Fruit fly (Drosophila melanogaster) whole organism, embryonic: Measurements from ENCODE around the gene MtnD.

ENCODE experiments used
- Asciz ChIP-seq: fragments of 200-800 bp; sonication (Bioruptor generic); optimal IDR thresholded peaks from 2 replicates; lab custom pipeline; 2017; ENCODE audit warnings: missing biosample characterization, mild to moderate bottlenecking, missing genetic modification characterization, missing genetic modification reagents
- Atf6 ChIP-seq: fragments of 200-800 bp; sonication (Bioruptor generic); IDR thresholded peaks from 2 replicates; pipeline ENCODE4 v1.3.6; 2022; ENCODE audit warnings: missing biosample characterization, missing genetic modification characterization
- B-H1 ChIP-seq: fragments of 200-800 bp; sonication (Bioruptor generic); IDR thresholded peaks from 3 replicates; pipeline ENCODE4 v1.3.6; 2022; ENCODE audit warnings: missing biosample characterization, missing genetic modification characterization
- CG10147 ChIP-seq: fragments of 200-800 bp; sonication (Bioruptor generic); optimal IDR thresholded peaks from 2 replicates; lab custom pipeline; 2019; ENCODE audit warnings: missing biosample characterization, mild to moderate bottlenecking, missing genetic modification characterization, moderate library complexity
- CG11085 ChIP-seq: fragments of 200-800 bp; sonication (Bioruptor generic); IDR thresholded peaks from 2 replicates; pipeline ENCODE4 v1.3.6; 2022; ENCODE audit warnings: missing biosample characterization, missing genetic modification characterization
- CG12071 ChIP-seq: fragments of 200-800 bp; sonication (Bioruptor generic); optimal IDR thresholded peaks from 3 replicates; lab custom pipeline; 2018; ENCODE audit warnings: missing biosample characterization, mild to moderate bottlenecking, missing genetic modification characterization
- CG1233 ChIP-seq: fragments of 200-800 bp; sonication (Bioruptor generic); optimal IDR thresholded peaks from 4 replicates; lab custom pipeline; 2018; ENCODE audit warnings: missing biosample characterization, mild to moderate bottlenecking, missing genetic modification characterization
- CG12769 ChIP-seq: fragments of 200-800 bp; sonication (Bioruptor generic); optimal IDR thresholded peaks from 2 replicates; lab custom pipeline; 2019; ENCODE audit warnings: missing biosample characterization, mild to moderate bottlenecking, missing genetic modification characterization, moderate library complexity
- CG12942 ChIP-seq: fragments of 200-800 bp; sonication (Bioruptor generic); optimal IDR thresholded peaks from 3 replicates; lab custom pipeline; 2016; ENCODE audit warnings: missing biosample characterization, missing genetic modification characterization
- CG15269 ChIP-seq: fragments of 200-800 bp; sonication (Bioruptor generic); optimal IDR thresholded peaks from 2 replicates; lab custom pipeline; 2018; ENCODE audit warnings: missing biosample characterization, mild to moderate bottlenecking, missing genetic modification characterization, moderate library complexity
- CG1529 ChIP-seq: fragments of 200-800 bp; sonication (Bioruptor generic); optimal IDR thresholded peaks from 3 replicates; lab custom pipeline; 2018; ENCODE audit warnings: missing biosample characterization, missing genetic modification characterization
- CG15514 ChIP-seq: fragments of 200-800 bp; sonication (Bioruptor generic); optimal IDR thresholded peaks from 3 replicates; lab custom pipeline; 2017; ENCODE audit warnings: missing biosample characterization, missing genetic modification characterization, mild to moderate bottlenecking, moderate library complexity, missing genetic modification reagents
- CG15696 ChIP-seq: fragments of 200-800 bp; sonication (Bioruptor generic); optimal IDR thresholded peaks from 2 replicates; lab custom pipeline; 2019; ENCODE audit warnings: missing biosample characterization, mild to moderate bottlenecking, missing genetic modification characterization, moderate library complexity
- CG16815 ChIP-seq: fragments of 200-800 bp; sonication (Bioruptor generic); optimal IDR thresholded peaks from 3 replicates; lab custom pipeline; 2017; ENCODE audit warnings: missing biosample characterization, mild to moderate bottlenecking, missing genetic modification characterization
- CG17359 ChIP-seq: fragments of 200-800 bp; sonication (Bioruptor generic); optimal IDR thresholded peaks from 3 replicates; lab custom pipeline; 2018; ENCODE audit warnings: missing biosample characterization, mild to moderate bottlenecking, missing genetic modification characterization, moderate library complexity
- CG18262 ChIP-seq: fragments of 200-800 bp; optimal IDR thresholded peaks from 3 replicates; lab custom pipeline; 2019; ENCODE audit warnings: missing biosample characterization, mild to moderate bottlenecking, missing genetic modification characterization, moderate library complexity
- CG1832 ChIP-seq: fragments of 200-800 bp; sonication (Bioruptor generic); optimal IDR thresholded peaks from 2 replicates; lab custom pipeline; 2017; ENCODE audit warnings: missing biosample characterization, mild to moderate bottlenecking, missing genetic modification characterization, inconsistent platforms
- CG2712 ChIP-seq: fragments of 200-800 bp; optimal IDR thresholded peaks from 3 replicates; lab custom pipeline; 2019; ENCODE audit warnings: missing biosample characterization, mild to moderate bottlenecking, missing genetic modification characterization, moderate library complexity
- CG2889 ChIP-seq: fragments of 200-800 bp; sonication (Bioruptor generic); IDR thresholded peaks from 3 replicates; pipeline ENCODE4 v1.3.6; 2022; ENCODE audit warnings: missing biosample characterization, missing genetic modification characterization
- CG4404 ChIP-seq: fragments of 200-800 bp; sonication (Bioruptor generic); IDR thresholded peaks from 2 replicates; pipeline ENCODE4 v1.3.6; 2022; ENCODE audit warnings: missing biosample characterization, missing genetic modification characterization
- CG4730 ChIP-seq: fragments of 200-800 bp; sonication (Bioruptor generic); IDR thresholded peaks from 2 replicates; pipeline ENCODE4 v1.3.6; 2022; ENCODE audit warnings: missing biosample characterization, missing genetic modification characterization
- CG6689 ChIP-seq: fragments of 200-800 bp; sonication (Bioruptor generic); IDR thresholded peaks from 2 replicates; pipeline ENCODE4 v1.3.6; 2022; ENCODE audit warnings: missing biosample characterization, missing genetic modification characterization
- CG8944 ChIP-seq: fragments of 200-800 bp; sonication (Bioruptor generic); optimal IDR thresholded peaks from 3 replicates; lab custom pipeline; 2016; ENCODE audit warnings: missing biosample characterization, missing genetic modification characterization
- Dbx ChIP-seq: fragments of 200-800 bp; sonication (Bioruptor generic); IDR thresholded peaks from 3 replicates; pipeline ENCODE4 v1.3.6; 2022; ENCODE audit warnings: missing biosample characterization, missing genetic modification characterization
- Dip3 ChIP-seq: fragments of 200-800 bp; sonication (Bioruptor generic); optimal IDR thresholded peaks from 3 replicates; lab custom pipeline; 2016; ENCODE audit warnings: missing biosample characterization, missing genetic modification characterization
- Dref ChIP-seq: fragments of 200-800 bp; sonication (Bioruptor generic); IDR thresholded peaks from 2 replicates; pipeline ENCODE4 v1.3.6; 2022; ENCODE audit warnings: missing biosample characterization, missing genetic modification characterization
- Gug ChIP-seq: fragments of 200-800 bp; sonication (Bioruptor generic); IDR thresholded peaks from 4 replicates; pipeline ENCODE4 v1.3.6; 2022; ENCODE audit warnings: missing biosample characterization, missing genetic modification characterization
- HHEX ChIP-seq: fragments of 200-800 bp; sonication (Bioruptor generic); optimal IDR thresholded peaks from 3 replicates; lab custom pipeline; 2017; ENCODE audit warnings: missing biosample characterization, mild to moderate bottlenecking, missing genetic modification characterization, missing genetic modification reagents
- NK7.1 ChIP-seq: fragments of 200-800 bp; sonication (Bioruptor generic); optimal IDR thresholded peaks from 3 replicates; lab custom pipeline; 2016; ENCODE audit warnings: missing biosample characterization, missing genetic modification characterization
- TFAM ChIP-seq: fragments of 200-800 bp; sonication (Bioruptor generic); optimal IDR thresholded peaks from 2 replicates; lab custom pipeline; 2017; ENCODE audit warnings: missing biosample characterization, missing genetic modification characterization, inconsistent platforms
- Usf ChIP-seq: fragments of 200-800 bp; sonication (Bioruptor generic); optimal IDR thresholded peaks from 2 replicates; lab custom pipeline; 2017; ENCODE audit warnings: missing genotype, missing biosample characterization, missing genetic modification characterization
- ac ChIP-seq: fragments of 200-800 bp; sonication (Bioruptor generic); optimal IDR thresholded peaks from 3 replicates; lab custom pipeline; 2017; ENCODE audit warnings: missing biosample characterization, mild to moderate bottlenecking, missing genetic modification characterization
- al ChIP-seq: fragments of 200-800 bp; sonication (Bioruptor generic); IDR thresholded peaks from 2 replicates; pipeline ENCODE4 v1.3.6; 2022; ENCODE audit warnings: missing biosample characterization, missing genetic modification characterization
- en ChIP-seq: fragments of 200-800 bp; sonication (Bioruptor generic); optimal IDR thresholded peaks from 2 replicates; lab custom pipeline; 2016; ENCODE audit warnings: missing biosample characterization, missing genetic modification characterization
- nerfin-2 ChIP-seq: fragments of 200-800 bp; sonication (Bioruptor generic); IDR thresholded peaks from 2 replicates; pipeline ENCODE4 v1.3.6; 2022; ENCODE audit warnings: missing biosample characterization, missing genetic modification characterization; ENCODE audit not compliant: partially characterized antibody
- nmo ChIP-seq: fragments of 200-800 bp; sonication (Bioruptor generic); optimal IDR thresholded peaks from 2 replicates; lab custom pipeline; 2018; ENCODE audit warnings: missing biosample characterization, mild to moderate bottlenecking, missing genetic modification characterization, moderate library complexity
- org-1 ChIP-seq: fragments of 200-800 bp; sonication (Bioruptor generic); optimal IDR thresholded peaks from 2 replicates; lab custom pipeline; 2017; ENCODE audit warnings: missing biosample characterization, missing genetic modification characterization
- pho ChIP-seq: fragments of 200-800 bp; sonication (Bioruptor generic); optimal IDR thresholded peaks from 2 replicates; lab custom pipeline; 2016; ENCODE audit warnings: missing biosample characterization, missing genetic modification characterization
- phol ChIP-seq: fragments of 200-800 bp; sonication (Bioruptor generic); optimal IDR thresholded peaks from 3 replicates; lab custom pipeline; 2018; ENCODE audit warnings: missing biosample characterization, mild to moderate bottlenecking, missing genetic modification characterization, moderate library complexity
- ranshi ChIP-seq: fragments of 200-800 bp; sonication (Bioruptor generic); IDR thresholded peaks from 2 replicates; pipeline ENCODE4 v1.3.6; 2022; ENCODE audit warnings: missing biosample characterization, missing genetic modification characterization
- schlank ChIP-seq: fragments of 200-800 bp; sonication (Bioruptor generic); optimal IDR thresholded peaks from 2 replicates; lab custom pipeline; 2018; ENCODE audit warnings: missing biosample characterization, mild to moderate bottlenecking, missing genetic modification characterization
- sens-2 ChIP-seq: fragments of 200-800 bp; sonication (Bioruptor generic); IDR thresholded peaks from 2 replicates; pipeline ENCODE4 v1.3.6; 2022; ENCODE audit warnings: missing biosample characterization, missing genetic modification characterization
- seq ChIP-seq: fragments of 200-800 bp; sonication (Bioruptor generic); IDR thresholded peaks from 2 replicates; pipeline ENCODE4 v1.3.6; 2022; ENCODE audit warnings: missing biosample characterization, missing genetic modification characterization
- sna ChIP-seq: fragments of 200-800 bp; sonication (Bioruptor generic); IDR thresholded peaks from 2 replicates; pipeline ENCODE4 v1.3.6; 2022; ENCODE audit warnings: missing biosample characterization, missing genetic modification characterization; ENCODE audit not compliant: partially characterized antibody
- tll ChIP-seq, 2 experiments: fragments of 200-800 bp in 1 of 2; fragments of >200 bp in 1 of 2; sonication (Bioruptor generic) in 1 of 2; optimal IDR thresholded peaks; 2 replicates each; lab custom pipeline; 2017 to 2019; ENCODE audit warnings: missing biosample characterization in 2 of 2, missing genetic modification characterization in 2 of 2, mild to moderate bottlenecking in 1 of 2, moderate library complexity in 1 of 2
- tup ChIP-seq: fragments of 200-800 bp; sonication (Bioruptor generic); optimal IDR thresholded peaks from 2 replicates; lab custom pipeline; 2016; ENCODE audit warnings: missing biosample characterization, mild to moderate bottlenecking, missing genetic modification characterization, moderate library complexity
- unc-4 ChIP-seq: fragments of 200-800 bp; sonication (Bioruptor generic); IDR thresholded peaks from 2 replicates; pipeline ENCODE4 v1.3.6; 2022; ENCODE audit warnings: missing biosample characterization, missing genetic modification characterization; ENCODE audit not compliant: partially characterized antibody
- zen2 ChIP-seq: fragments of 200-800 bp; sonication (Bioruptor generic); IDR thresholded peaks from 3 replicates; pipeline ENCODE4 v1.3.6; 2022; ENCODE audit warnings: missing biosample characterization, missing genetic modification characterization; ENCODE audit not compliant: partially characterized antibody

MtnD gene

DNA sequence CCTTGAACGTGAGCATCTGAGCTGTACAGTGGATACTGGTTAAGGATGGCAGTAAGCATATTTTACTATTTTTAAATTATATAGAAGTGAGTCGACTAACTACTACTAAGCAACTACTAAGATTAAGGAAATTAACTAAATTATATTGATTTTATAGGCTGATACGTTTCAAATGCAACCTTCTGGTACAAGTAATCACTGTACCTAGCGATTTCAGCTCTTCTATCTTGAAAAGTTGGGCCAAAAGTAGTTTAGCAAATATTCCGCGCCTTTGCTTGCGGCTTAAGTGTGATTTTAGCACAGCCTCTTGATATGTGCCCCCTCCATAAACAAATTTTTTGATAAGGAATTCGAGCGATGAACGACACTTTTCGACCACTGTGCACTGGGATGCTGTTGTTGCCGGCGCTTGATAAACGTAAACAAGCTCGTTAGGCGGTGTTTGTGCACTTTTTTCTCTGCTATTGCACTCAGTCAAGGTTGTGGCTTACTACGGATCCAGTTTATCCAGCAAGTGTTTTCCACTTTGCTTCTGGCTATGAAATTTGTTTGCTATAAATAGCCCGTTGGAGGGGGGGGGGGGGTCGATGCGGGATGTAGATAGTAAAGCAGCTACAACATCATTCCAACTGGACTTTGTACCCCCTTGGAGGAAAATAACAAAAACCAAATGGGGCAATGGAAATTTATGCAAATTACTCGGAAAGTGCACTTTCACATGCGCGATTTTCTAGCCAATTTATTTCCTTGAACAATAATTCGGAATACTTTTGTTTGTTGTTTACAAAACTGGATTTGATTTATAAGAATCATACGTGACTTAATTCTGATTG, 21.7 kb downstream of the MtnD start (continued):
- TF ChIP-seq CG15696 (tag; lab: Kevin White, UChicago) (peak; percentile 11), CG2712 (tag; lab: Kevin White, UChicago) (peak; percentile 71), ac (no peak), CG11085 (GFP tag; lab: Robert Waterston, UW) (peak; percentile 30; the same call in 1 of the 2 replicates), CG15514 (peak; percentile 62), NK7.1 (GFP tag; lab: Kevin White, UChicago) (no peak), CG4730 (GFP tag; lab: Robert Waterston, UW) (peak; percentile 79), CG8944 (GFP tag; lab: Kevin White, UChicago) (no peak), Asciz (GFP tag; lab: Kevin White, UChicago) (no peak), schlank (tag; lab: Kevin White, UChicago) (no peak), Dref (no peak), CG4404 (GFP tag; lab: Robert Waterston, UW) (peak; percentile 61), CG18262 (tag; lab: Kevin White, UChicago) (peak; percentile 52), al (GFP tag; lab: Robert Waterston, UW) (peak; percentile 89), Gug (GFP tag; lab: Robert Waterston, UW) (peak; percentile 68; the same call in 3 of the 4 replicates), CG12769 (no peak), nerfin-2 (GFP tag; lab: Robert Waterston, UW) (0 out of 2 replicates have a peak, but pooled peaks have one; percentile 19), phol (tag; lab: Kevin White, UChicago) (peak; percentile 60), CG12071 (GFP tag; lab: Kevin White, UChicago) (no peak), B-H1 (0 out of 3 replicates have a peak, but pooled peaks have one; percentile 35), CG16815 (GFP tag; lab: Kevin White, UChicago) (peak; percentile 58), CG17359 (tag; lab: Kevin White, UChicago) (peak; percentile 64), pho (GFP tag; lab: Kevin White, UChicago) (peak; percentile 47), TFAM (GFP tag; lab: Kevin White, UChicago) (no peak), zen2 (no peak), CG1832 (GFP tag; lab: Kevin White, UChicago) (no peak), unc-4 (GFP tag; lab: Robert Waterston, UW) (no peak), CG15269 (peak; percentile 76), CG12942 (peak; percentile 33), tup (GFP tag; lab: Kevin White, UChicago) (no peak), sna (GFP tag; lab: Robert Waterston, UW) (no peak), CG10147 (GFP tag; lab: Kevin White, UChicago) (no peak), CG6689 (peak; percentile 76), Dbx (GFP tag; lab: Robert Waterston, UW) (peak; percentile 83), Atf6 (GFP tag; lab: Robert Waterston, UW) (peak; percentile 88), en (no peak), sens-2 (GFP tag; lab: Robert Waterston, UW) (no peak), ranshi (GFP tag; lab: Robert Waterston, UW) (peak; percentile 80), CG1233 (GFP tag; lab: Kevin White, UChicago) (no peak), Usf (GFP tag; lab: Kevin White, UChicago) (peak; percentile 35), CG2889 (GFP tag; lab: Robert Waterston, UW) (0 out of 3 replicates have a peak, but pooled peaks have one; percentile 33), org-1 (GFP tag; lab: Kevin White, UChicago) (peak; percentile 43), seq (GFP tag; lab: Robert Waterston, UW) (peak; percentile 65), Dip3 (GFP tag; lab: Kevin White, UChicago) (peak; percentile 73), tll (GFP tag; optimal IDR thresholded peaks at IDR 0.05; lab: Kevin White, UChicago) (no peak), nmo (peak; percentile 64), CG1529 (GFP tag; lab: Kevin White, UChicago) (no peak), HHEX (GFP tag; lab: Kevin White, UChicago) (no peak)
